Fruit fly (Drosophila melanogaster) whole organism, embryonic: Measurements from ENCODE around the gene Rok.

Experiments used
- Abd-B ChIP-seq: fragments of 200-800 bp; sonication (Bioruptor generic); optimal IDR thresholded peaks from 2 replicates; lab custom pipeline; 2018; ENCODE audit warnings: missing biosample characterization, mild to moderate bottlenecking, missing genetic modification characterization, moderate library complexity
- Asciz ChIP-seq: fragments of 200-800 bp; sonication (Bioruptor generic); optimal IDR thresholded peaks from 2 replicates; lab custom pipeline; 2017; ENCODE audit warnings: missing biosample characterization, mild to moderate bottlenecking, missing genetic modification characterization, missing genetic modification reagents
- CG11247 ChIP-seq: fragments of 200-800 bp; sonication (Bioruptor generic); IDR thresholded peaks from 2 replicates; pipeline ENCODE4 v1.3.6; 2022; ENCODE audit warnings: missing biosample characterization, missing genetic modification characterization
- CG12659 ChIP-seq: fragments of 200-800 bp; sonication (Bioruptor generic); optimal IDR thresholded peaks from 3 replicates; lab custom pipeline; 2017; ENCODE audit warnings: mild to moderate bottlenecking, missing biosample characterization, missing genetic modification reagents, missing genetic modification characterization
- CG12942 ChIP-seq: fragments of 200-800 bp; sonication (Bioruptor generic); optimal IDR thresholded peaks from 3 replicates; lab custom pipeline; 2016; ENCODE audit warnings: missing biosample characterization, missing genetic modification characterization
- CG13894 ChIP-seq: fragments of 200-800 bp; sonication (Bioruptor generic); optimal IDR thresholded peaks from 3 replicates; lab custom pipeline; 2018; ENCODE audit warnings: missing biosample characterization, mild to moderate bottlenecking, missing genetic modification characterization, moderate library complexity
- CG14710 ChIP-seq: fragments of 200-800 bp; sonication (Bioruptor generic); optimal IDR thresholded peaks from 3 replicates; lab custom pipeline; 2019; ENCODE audit warnings: missing biosample characterization, mild to moderate bottlenecking, missing genetic modification characterization, moderate library complexity
- CG15514 ChIP-seq: fragments of 200-800 bp; sonication (Bioruptor generic); optimal IDR thresholded peaks from 3 replicates; lab custom pipeline; 2017; ENCODE audit warnings: missing biosample characterization, missing genetic modification characterization, mild to moderate bottlenecking, moderate library complexity, missing genetic modification reagents
- CG15601 ChIP-seq: fragments of 200-800 bp; sonication (Bioruptor generic); optimal IDR thresholded peaks from 3 replicates; lab custom pipeline; 2019; ENCODE audit warnings: missing biosample characterization, mild to moderate bottlenecking, missing genetic modification characterization, moderate library complexity
- CG1603 ChIP-seq: fragments of 200-800 bp; sonication (Bioruptor generic); optimal IDR thresholded peaks from 2 replicates; lab custom pipeline; 2019; ENCODE audit warnings: missing biosample characterization, mild to moderate bottlenecking, missing genetic modification characterization, moderate library complexity
- CG16813 ChIP-seq: fragments of 200-800 bp; sonication (Bioruptor generic); IDR thresholded peaks from 3 replicates; pipeline ENCODE4 v1.3.6; 2022; ENCODE audit warnings: missing biosample characterization, missing genetic modification characterization; ENCODE audit not compliant: partially characterized antibody
- CG34224 ChIP-seq: fragments of 200-800 bp; sonication (Bioruptor generic); IDR thresholded peaks from 3 replicates; pipeline ENCODE4 v1.3.6; 2022; ENCODE audit warnings: missing biosample characterization, missing genetic modification characterization; ENCODE audit not compliant: partially characterized antibody
- CG3995 ChIP-seq: fragments of 200-800 bp; sonication (Bioruptor generic); optimal IDR thresholded peaks from 3 replicates; lab custom pipeline; 2016; ENCODE audit warnings: missing biosample characterization, missing genetic modification characterization
- CG6791 ChIP-seq: fragments of 200-800 bp; sonication (Bioruptor generic); IDR thresholded peaks from 3 replicates; pipeline ENCODE4 v1.3.6; 2022; ENCODE audit warnings: missing biosample characterization, missing genetic modification characterization; ENCODE audit not compliant: partially characterized antibody
- CG7556 ChIP-seq: fragments of 200-800 bp; sonication (Bioruptor generic); optimal IDR thresholded peaks from 2 replicates; lab custom pipeline; 2017; ENCODE audit warnings: missing biosample characterization, mild to moderate bottlenecking, missing genetic modification characterization
- CG9437 ChIP-seq: fragments of 200-800 bp; sonication (Bioruptor generic); optimal IDR thresholded peaks from 2 replicates; lab custom pipeline; 2018; ENCODE audit warnings: missing biosample characterization, mild to moderate bottlenecking, missing genetic modification characterization
- CTCF ChIP-seq: fragments of 200-800 bp; sonication (Bioruptor generic); optimal IDR thresholded peaks from 2 replicates; lab custom pipeline; 2017; ENCODE audit warnings: missing biosample characterization, mild to moderate bottlenecking, missing genetic modification characterization, moderate library complexity
- CoRest ChIP-seq: fragments of 200-800 bp; sonication (Bioruptor generic); optimal IDR thresholded peaks from 3 replicates; lab custom pipeline; 2018; ENCODE audit warnings: missing biosample characterization, mild to moderate bottlenecking, missing genetic modification characterization, moderate library complexity
- Dek ChIP-seq: fragments of 200-800 bp; sonication (Bioruptor generic); optimal IDR thresholded peaks from 3 replicates; lab custom pipeline; 2019; ENCODE audit warnings: missing biosample characterization, mild to moderate bottlenecking, missing genetic modification characterization, moderate library complexity
- Dll ChIP-seq: fragments of 200-800 bp; sonication (Bioruptor generic); IDR thresholded peaks from 4 replicates; pipeline ENCODE4 v1.3.6; 2022; ENCODE audit warnings: missing biosample characterization, missing genetic modification characterization; ENCODE audit not compliant: partially characterized antibody
- Dp ChIP-seq: fragments of 200-800 bp; sonication (Bioruptor generic); optimal IDR thresholded peaks from 2 replicates; lab custom pipeline; 2018; ENCODE audit warnings: missing biosample characterization, mild to moderate bottlenecking, missing genetic modification characterization, moderate library complexity
- E2f2 ChIP-seq: fragments of 200-800 bp; sonication (Bioruptor generic); IDR thresholded peaks from 2 replicates; pipeline ENCODE4 v1.3.6; 2022; ENCODE audit warnings: missing biosample characterization, missing genetic modification characterization
- Ets97D ChIP-seq: fragments of 200-800 bp; sonication (Bioruptor generic); optimal IDR thresholded peaks from 3 replicates; lab custom pipeline; 2016; ENCODE audit warnings: missing biosample characterization, missing genetic modification characterization
- GATAe ChIP-seq: fragments of 200-800 bp; sonication (Bioruptor generic); conservative IDR thresholded peaks from 2 replicates; pipeline ENCODE4 v1.3.6; 2022; ENCODE audit warnings: missing biosample characterization, missing genetic modification characterization
- Hand ChIP-seq: fragments of 200-800 bp; sonication (Bioruptor generic); optimal IDR thresholded peaks from 2 replicates; lab custom pipeline; 2017; ENCODE audit warnings: mild to moderate bottlenecking, missing biosample characterization, missing genetic modification reagents, missing genetic modification characterization
- Hmr ChIP-seq: fragments of 200-800 bp; sonication (Bioruptor generic); optimal IDR thresholded peaks from 3 replicates; lab custom pipeline; 2017; ENCODE audit warnings: mild to moderate bottlenecking, missing biosample characterization, missing genetic modification reagents, missing genetic modification characterization
- Lhr ChIP-seq: fragments of 200-800 bp; sonication (Bioruptor generic); optimal IDR thresholded peaks from 3 replicates; lab custom pipeline; 2017; ENCODE audit warnings: mild to moderate bottlenecking, missing biosample characterization, missing genetic modification reagents, missing genetic modification characterization
- Mad ChIP-seq: fragments of 200-800 bp; sonication (Bioruptor generic); optimal IDR thresholded peaks from 2 replicates; lab custom pipeline; 2016; ENCODE audit warnings: missing biosample characterization, missing genetic modification characterization
- Pdp1 ChIP-seq, 2 experiments: fragments of 200-800 bp; sonication (Bioruptor generic); optimal IDR thresholded peaks; 3 replicates each; lab custom pipeline; 2016; ENCODE audit warnings: missing biosample characterization in 2 of 2, missing genetic modification characterization in 2 of 2, mild to moderate bottlenecking in 1 of 2, moderate library complexity in 1 of 2
- Scr ChIP-seq: fragments of 200-800 bp; sonication (Bioruptor generic); IDR thresholded peaks from 2 replicates; pipeline ENCODE4 v1.3.6; 2022; ENCODE audit warnings: missing biosample characterization, missing genetic modification characterization; ENCODE audit not compliant: partially characterized antibody
- Sin3A ChIP-seq: fragments of >200 bp; optimal IDR thresholded peaks from 2 replicates; lab custom pipeline; 2018
- Sry-δ ChIP-seq: fragments of 200-800 bp; sonication (Bioruptor generic); optimal IDR thresholded peaks from 2 replicates; lab custom pipeline; 2016; ENCODE audit warnings: missing biosample characterization, missing genetic modification characterization
- TFAM ChIP-seq: fragments of 200-800 bp; sonication (Bioruptor generic); optimal IDR thresholded peaks from 2 replicates; lab custom pipeline; 2017; ENCODE audit warnings: missing biosample characterization, missing genetic modification characterization, inconsistent platforms
- Xrp1 ChIP-seq: fragments of 200-800 bp; sonication (Bioruptor generic); IDR thresholded peaks from 2 replicates; pipeline ENCODE4 v1.3.6; 2022; ENCODE audit warnings: missing biosample characterization, missing genetic modification characterization
- amos ChIP-seq: fragments of 200-800 bp; sonication (Bioruptor generic); IDR thresholded peaks from 2 replicates; pipeline ENCODE4 v1.3.6; 2022; ENCODE audit warnings: missing biosample characterization, missing genetic modification characterization; ENCODE audit not compliant: partially characterized antibody
- bbx ChIP-seq: fragments of 200-800 bp; sonication (Bioruptor generic); IDR thresholded peaks from 2 replicates; pipeline ENCODE4 v1.3.6; 2022; ENCODE audit warnings: missing biosample characterization, missing genetic modification characterization; ENCODE audit not compliant: partially characterized antibody
- chinmo ChIP-seq: fragments of 200-800 bp; sonication (Bioruptor generic); IDR thresholded peaks from 4 replicates; pipeline ENCODE4 v1.3.6; 2022; ENCODE audit warnings: missing biosample characterization, missing genetic modification characterization; ENCODE audit not compliant: partially characterized antibody
- crc ChIP-seq: fragments of 200-800 bp; sonication (Bioruptor generic); optimal IDR thresholded peaks from 2 replicates; lab custom pipeline; 2016; ENCODE audit warnings: missing biosample characterization, missing genetic modification characterization
- inv ChIP-seq: fragments of 200-800 bp; sonication (Bioruptor generic); IDR thresholded peaks from 2 replicates; pipeline ENCODE4 v1.3.6; 2022; ENCODE audit warnings: missing biosample characterization, missing genetic modification characterization; ENCODE audit not compliant: partially characterized antibody
- mirr ChIP-seq: fragments of 200-800 bp; sonication (Bioruptor generic); optimal IDR thresholded peaks from 3 replicates; lab custom pipeline; 2018; ENCODE audit warnings: missing biosample characterization, mild to moderate bottlenecking, missing genetic modification characterization
- phol ChIP-seq: fragments of 200-800 bp; sonication (Bioruptor generic); optimal IDR thresholded peaks from 3 replicates; lab custom pipeline; 2018; ENCODE audit warnings: missing biosample characterization, mild to moderate bottlenecking, missing genetic modification characterization, moderate library complexity
- sna ChIP-seq: fragments of 200-800 bp; sonication (Bioruptor generic); IDR thresholded peaks from 2 replicates; pipeline ENCODE4 v1.3.6; 2022; ENCODE audit warnings: missing biosample characterization, missing genetic modification characterization; ENCODE audit not compliant: partially characterized antibody
- stwl ChIP-seq: fragments of 200-800 bp; sonication (Bioruptor generic); optimal IDR thresholded peaks from 3 replicates; lab custom pipeline; 2018; ENCODE audit warnings: missing biosample characterization, mild to moderate bottlenecking, missing genetic modification characterization, moderate library complexity
- tna ChIP-seq: fragments of 200-800 bp; sonication (Bioruptor generic); IDR thresholded peaks from 2 replicates; pipeline ENCODE4 v1.3.6; 2022; ENCODE audit warnings: missing biosample characterization, missing genetic modification characterization; ENCODE audit not compliant: partially characterized antibody
- trem ChIP-seq: fragments of 200-800 bp; optimal IDR thresholded peaks from 3 replicates; lab custom pipeline; 2019; ENCODE audit warnings: missing biosample characterization, mild to moderate bottlenecking, missing genetic modification characterization, moderate library complexity
- vnd ChIP-seq: fragments of 200-800 bp; sonication (Bioruptor generic); IDR thresholded peaks from 3 replicates; pipeline ENCODE4 v1.3.6; 2022; ENCODE audit warnings: missing biosample characterization, missing genetic modification characterization; ENCODE audit not compliant: partially characterized antibody

Rok gene

DNA sequence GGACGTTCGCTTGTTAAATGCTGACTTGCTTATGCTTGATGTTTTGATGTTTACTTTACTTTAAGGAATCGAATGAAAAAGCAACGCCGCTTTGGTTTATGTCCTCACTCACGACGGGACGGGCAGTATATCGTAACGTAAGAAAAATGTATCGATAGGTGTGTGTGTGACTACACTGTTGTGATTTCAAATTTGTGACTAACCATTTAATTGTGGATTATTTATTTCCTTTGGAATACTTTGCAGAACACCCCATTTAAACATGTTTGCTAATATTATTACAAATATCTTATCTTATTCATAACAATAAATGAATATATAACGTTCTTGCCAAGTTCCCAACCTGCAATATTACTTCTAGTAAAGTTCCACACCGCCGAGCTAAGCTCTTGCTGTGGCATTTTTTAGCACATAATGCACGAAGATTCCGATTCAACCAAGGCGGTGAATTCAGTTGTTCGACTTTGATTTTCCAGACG is 17.8 kb upstream of the Rok start, which contains the start of the genes Nemp and r (continued):
- TF ChIP-seq sna (GFP tag; lab: Robert Waterston, UW), result peak; percentile 58; the same call in 1 of the 2 replicates
- peak; percentile 71 for TF ChIP-seq CG14710
- TF ChIP-seq Asciz (GFP tag; lab: Kevin White, UChicago), result no peak
- TF ChIP-seq Hmr, result peak; percentile 41
- TF ChIP-seq CoRest, result peak; percentile 38
- no peak for TF ChIP-seq CG11247 (GFP tag; lab: Robert Waterston, UW)
- TF ChIP-seq Sin3A (lab: Kevin White, UChicago), result peak; percentile 88
- TF ChIP-seq inv, result peak; percentile 68
- no peak for TF ChIP-seq CG7556 (GFP tag; lab: Kevin White, UChicago)
- TF ChIP-seq CG15514, result peak; percentile 59
- TF ChIP-seq CG34224 (GFP tag; lab: Robert Waterston, UW), result 0 out of 3 replicates have a peak, but pooled peaks have one; percentile 19
- peak; percentile 95 for TF ChIP-seq CG3995
- peak; percentile 65 for TF ChIP-seq Sry-δ
- no peak for TF ChIP-seq CG12942 (GFP tag; lab: Kevin White, UChicago)
- peak; percentile 77 for TF ChIP-seq CG15601
- TF ChIP-seq TFAM (GFP tag; lab: Kevin White, UChicago), result no peak
- peak; percentile 24 for TF ChIP-seq trem (tag; lab: Kevin White, UChicago)
- peak; percentile 57 for TF ChIP-seq CG12659 (GFP tag; lab: Kevin White, UChicago)
- no peak for TF ChIP-seq Mad (GFP tag; lab: Kevin White, UChicago)
- TF ChIP-seq CG13894 (tag; lab: Kevin White, UChicago), result no peak
- TF ChIP-seq Pdp1 (GFP tag; optimal IDR thresholded peaks at IDR 0.05; lab: Kevin White, UChicago), result peak in 1 of 2 experiments; percentile 4
- TF ChIP-seq Scr (GFP tag; lab: Robert Waterston, UW), result peak; percentile 79
- TF ChIP-seq CG6791 (GFP tag; lab: Robert Waterston, UW), result peak; percentile 43; the same call in 1 of the 3 replicates
- 0 out of 2 replicates have a peak, but pooled peaks have one; percentile 14 for TF ChIP-seq tna (GFP tag; lab: Robert Waterston, UW)
- TF ChIP-seq stwl (tag; lab: Kevin White, UChicago), result peak; percentile 40
- peak; percentile 62; the same call in 2 of the 3 replicates for TF ChIP-seq vnd (GFP tag; lab: Robert Waterston, UW)
- TF ChIP-seq Lhr (GFP tag; lab: Kevin White, UChicago), result peak; percentile 80
- peak; percentile 47 for TF ChIP-seq Abd-B (GFP tag; lab: Kevin White, UChicago)
- peak; percentile 77 for TF ChIP-seq CG16813 (GFP tag; lab: Robert Waterston, UW)
- TF ChIP-seq, all 482 proteins: peak for 71

DNA sequence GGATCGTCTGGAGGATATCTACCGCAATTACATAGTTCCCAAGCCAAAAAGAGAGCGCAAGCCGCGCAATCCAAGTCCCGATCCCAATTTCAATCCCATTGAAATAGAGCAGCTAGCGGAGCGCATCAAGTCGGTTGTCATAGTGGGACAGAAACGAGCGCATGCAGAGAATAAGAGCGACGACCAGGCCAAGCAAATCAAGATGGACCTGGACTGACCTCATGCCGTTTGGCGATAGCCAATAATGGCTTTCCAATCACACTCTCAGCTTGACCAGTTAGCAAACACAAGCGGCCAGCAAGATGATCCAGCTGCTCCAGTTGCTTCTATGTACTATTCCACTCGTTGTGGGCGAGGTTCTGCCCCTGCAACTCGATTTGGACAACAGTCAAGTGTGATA is 14.4 kb upstream of the Rok start:
- TF ChIP-seq bbx (GFP tag; lab: Robert Waterston, UW) (no peak), Dek (no peak), Ets97D (GFP tag; lab: Kevin White, UChicago) (no peak)

- TF ChIP-seq CG14710, result peak; percentile 63
- TF ChIP-seq CTCF (GFP tag; lab: Kevin White, UChicago), result peak; percentile 38
- TF ChIP-seq Dp (GFP tag; lab: Kevin White, UChicago), result peak; percentile 95
- TF ChIP-seq phol (tag; lab: Kevin White, UChicago), result peak; percentile 20
- peak; percentile 77 for TF ChIP-seq CG9437 (GFP tag; lab: Kevin White, UChicago)
- TF ChIP-seq amos (GFP tag; lab: Robert Waterston, UW), result peak; percentile 75
- no peak for TF ChIP-seq crc (GFP tag; lab: Kevin White, UChicago)
- peak; percentile 41 for TF ChIP-seq trem (tag; lab: Kevin White, UChicago)
- peak; percentile 96 for TF ChIP-seq E2f2
- peak; percentile 71 for TF ChIP-seq Ets97D (GFP tag; lab: Kevin White, UChicago)
- no peak for TF ChIP-seq Hand (GFP tag; lab: Kevin White, UChicago)
- TF ChIP-seq Sry-δ, result peak; percentile 72
- TF ChIP-seq Dll (GFP tag; lab: Robert Waterston, UW), result peak; percentile 75
- TF ChIP-seq GATAe (GFP tag; lab: Robert Waterston, UW), result no peak
- TF ChIP-seq mirr, result peak; percentile 7
- TF ChIP-seq chinmo, result peak; percentile 90
- peak; percentile 79 for TF ChIP-seq CG1603 (tag; lab: Kevin White, UChicago)
- TF ChIP-seq Xrp1 (GFP tag; lab: Robert Waterston, UW), result no peak
Measured at dm6 chrX:16651098-16651497, 13.9 kb upstream of the Rok start, which contains the start of the genes CG32573 and CG42512. TSS of gene CG32573 (plus strand) at chrX:16651376. TSS of gene CG42512 (plus strand) at chrX:16651376.
